Worm (Caenorhabditis elegans) whole organism, L4/young adult: ENCODE results near the gene cwn-1.

Source experiments
- W03F9.2 ChIP-seq: fragments of 150-350 bp; optimal IDR thresholded peaks from 2 replicates; lab custom pipeline; 2014; ENCODE audit warnings: missing biosample characterization, missing genetic modification characterization
- him-1 ChIP-seq: sonication (generic microtip); optimal IDR thresholded peaks from 2 replicates; lab custom pipeline; 2016; ENCODE audit warnings: missing genotype, missing genetic modification reagents, missing genetic modification characterization, missing compliant biosample characterization

ce11 chrII:162182-162581 is 28.8 kb upstream of the cwn-1 start, which contains the start of gene etr-1:
- TF ChIP-seq W03F9.2 (tag; lab: Kevin White, UChicago) = no peak
- no peak for TF ChIP-seq him-1
